Worm (Caenorhabditis elegans) whole organism, young adult: ENCODE results near the gene F37C12.18.

Experiments used
- K12H6.12 ChIP-seq: fragments of 200-800 bp; sonication (Bioruptor generic); optimal IDR thresholded peaks from 2 replicates; lab custom pipeline; 2018; ENCODE audit warnings: mild to moderate bottlenecking, missing genetic modification characterization, missing compliant biosample characterization
- ama-1 ChIP-seq, 3 experiments: fragments of 150-350 bp in 1 of 3; sonication (generic microtip) in 2 of 3; optimal IDR thresholded peaks; 2 replicates each; lab custom pipeline; 2014 to 2018; ENCODE audit warnings: missing biosample characterization in 2 of 3, missing genetic modification characterization in 2 of 3, missing genetic modification reagents in 2 of 3
- dpl-1 ChIP-seq: fragments of 150-350 bp; optimal IDR thresholded peaks from 2 replicates; lab custom pipeline; 2014; ENCODE audit warnings: missing biosample characterization, missing genetic modification reagents, missing genetic modification characterization
- nhr-90 ChIP-seq: sonication (generic microtip); optimal IDR thresholded peaks from 2 replicates; lab custom pipeline; 2016; ENCODE audit warnings: missing genotype, mild to moderate bottlenecking, missing genetic modification characterization, missing compliant biosample characterization
- snpc-4 ChIP-seq, 5 experiments: fragments of 150-350 bp in 1 of 5; sonication (generic microtip) in 4 of 5; optimal IDR thresholded peaks; 2 replicates each; lab custom pipeline; 2014 to 2018; ENCODE audit warnings: missing genetic modification characterization in 5 of 5, missing biosample characterization in 3 of 5, antibody characterized with exemption in 2 of 5, mild to moderate bottlenecking in 2 of 5, missing compliant biosample characterization in 2 of 5, missing genotype in 2 of 5, moderate library complexity in 2 of 5, missing genetic modification reagents in 1 of 5

- TF ChIP-seq snpc-4 (GFP tag; optimal IDR thresholded peaks at IDR 0.05; lab: Kevin White, UChicago), result no peak
- TF ChIP-seq snpc-4 (tag; optimal IDR thresholded peaks at IDR 0.05; lab: Kevin White, UChicago), result no peak
- TF ChIP-seq nhr-90 (tag; lab: Kevin White, UChicago), result no peak
- TF ChIP-seq K12H6.12 (tag; lab: Kevin White, UChicago), result no peak
- TF ChIP-seq ama-1 (optimal IDR thresholded peaks at IDR 0.05; lab: Kevin White, UChicago), result no peak
- no peak for TF ChIP-seq ama-1 (GFP tag; optimal IDR thresholded peaks at IDR 0.05; lab: Kevin White, UChicago)
- TF ChIP-seq dpl-1 (GFP tag; lab: Kevin White, UChicago), result no peak
Observed at ce11 chrIII:7152569-7152968, 42.7 kb downstream of the F37C12.18 start.
